Fruit fly (Drosophila melanogaster): ENCODE data around the gene ras.

ras gene

DNA sequence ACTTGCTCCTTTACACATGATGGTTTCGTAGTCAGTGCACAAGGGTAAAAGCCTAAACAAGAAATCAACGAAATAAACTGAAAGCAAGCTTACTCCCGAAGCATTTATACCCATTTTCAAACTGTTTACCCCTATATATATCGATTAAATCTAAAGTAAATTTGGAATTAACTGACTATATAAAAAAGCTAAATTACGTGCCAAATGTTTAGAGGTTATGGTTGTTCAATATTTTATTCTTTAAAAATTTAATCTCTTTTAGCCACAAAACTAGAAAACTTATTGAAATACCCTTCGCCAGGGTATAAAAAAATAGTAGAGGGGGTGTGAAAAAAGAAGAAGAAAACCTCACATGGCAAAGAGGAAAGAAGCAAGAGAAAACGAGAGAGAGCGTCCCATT, 12.5 kb upstream of the ras start (continued):
- TF ChIP-seq tio (GFP tag; optimal IDR thresholded peaks at IDR 0.05) (peak; percentile 32), Sox100B (GFP tag; optimal IDR thresholded peaks at IDR 0.05) (peak; percentile 64), lilli (GFP tag; optimal IDR thresholded peaks at IDR 0.05) (peak; percentile 59), CG4820 (GFP tag; optimal IDR thresholded peaks at IDR 0.05) (peak; percentile 30), nau (GFP tag; optimal IDR thresholded peaks at IDR 0.05) (peak; percentile 33), HmgZ (tag; optimal IDR thresholded peaks at IDR 0.05) (peak; percentile 26), dimm (GFP tag; IDR thresholded peaks at IDR 0.05) (no peak), sens (GFP tag) (peak; percentile 92), crp (GFP tag; optimal IDR thresholded peaks at IDR 0.05) (no peak), zfh2 (GFP tag; optimal IDR thresholded peaks at IDR 0.05) (no peak), az2 (GFP tag; optimal IDR thresholded peaks at IDR 0.05) (peak; percentile 29), E2f2 (GFP tag; IDR thresholded peaks at IDR 0.05) (peak; percentile 23; the same call in 1 of the 2 replicates), al (GFP tag; IDR thresholded peaks at IDR 0.05) (peak; percentile 22; the same call in 1 of the 2 replicates), CG14710 (tag; optimal IDR thresholded peaks at IDR 0.05) (peak; percentile 59), CG4282 (GFP tag; optimal IDR thresholded peaks at IDR 0.05) (no peak), CG1832 (GFP tag; optimal IDR thresholded peaks at IDR 0.05) (no peak), CG9437 (GFP tag; optimal IDR thresholded peaks at IDR 0.05) (peak; percentile 23), CG15269 (tag; optimal IDR thresholded peaks at IDR 0.05) (peak; percentile 67), CHES-1-like (GFP tag; optimal IDR thresholded peaks at IDR 0.05) (peak; percentile 30), Ada2b (GFP tag; IDR thresholded peaks at IDR 0.05) (peak; percentile 57), Antp (GFP tag; optimal IDR thresholded peaks at IDR 0.05) (peak; percentile 18), Hmx (GFP tag; optimal IDR thresholded peaks at IDR 0.05) (peak; percentile 21), ttk (GFP tag; IDR thresholded peaks at IDR 0.05) (peak; percentile 40; the same call in 1 of the 2 replicates), bigmax (GFP tag; optimal IDR thresholded peaks at IDR 0.05) (no peak), lab (GFP tag; optimal IDR thresholded peaks at IDR 0.05) (peak; percentile 62), danr (GFP tag; IDR thresholded peaks at IDR 0.05) (0 out of 2 replicates have a peak, but pooled peaks have one; percentile 11), CG8388 (GFP tag; optimal IDR thresholded peaks at IDR 0.05) (peak; percentile 64), CG18476 (GFP tag; optimal IDR thresholded peaks at IDR 0.05) (peak; percentile 22), CG10209 (GFP tag; optimal IDR thresholded peaks at IDR 0.05) (peak; percentile 56), Elba2 (GFP tag; optimal IDR thresholded peaks at IDR 0.05) (no peak), CG8359 (GFP tag; optimal IDR thresholded peaks at IDR 0.05; ENCODE audit: borderline replicate concordance) (peak; percentile 26), CG2889 (GFP tag; IDR thresholded peaks at IDR 0.05) (no peak), CG11504 (tag; optimal IDR thresholded peaks at IDR 0.05) (peak; percentile 74), grau (tag; optimal IDR thresholded peaks at IDR 0.05) (peak; percentile 72), fd96Cb (tag; optimal IDR thresholded peaks at IDR 0.05) (peak; percentile 62), CG4424 (GFP tag; optimal IDR thresholded peaks at IDR 0.05) (peak; percentile 55), Dad (GFP tag; optimal IDR thresholded peaks at IDR 0.05) (no peak), aop (GFP tag; IDR thresholded peaks at IDR 0.05) (no peak), tin (GFP tag; optimal IDR thresholded peaks at IDR 0.05) (peak; percentile 34), chm (GFP tag; IDR thresholded peaks at IDR 0.05) (peak; percentile 23; the same call in 1 of the 2 replicates), Lpt (GFP tag; optimal IDR thresholded peaks at IDR 0.05) (no peak), tgo (GFP tag; IDR thresholded peaks at IDR 0.05) (peak; percentile 44), CG11723 (GFP tag; optimal IDR thresholded peaks at IDR 0.05) (peak; percentile 21), chn (GFP tag; optimal IDR thresholded peaks at IDR 0.05) (no peak), bcd (GFP tag; optimal IDR thresholded peaks at IDR 0.05) (peak; percentile 39), rib (GFP tag; IDR thresholded peaks at IDR 0.05) (no peak), CG1233 (GFP tag; optimal IDR thresholded peaks at IDR 0.05) (peak; percentile 12), dmrt11E (tag; optimal IDR thresholded peaks at IDR 0.05) (peak; percentile 80), CG9876 (GFP tag; optimal IDR thresholded peaks at IDR 0.05) (no peak), exex (tag; optimal IDR thresholded peaks at IDR 0.05) (peak; percentile 11), CG12942 (GFP tag; optimal IDR thresholded peaks at IDR 0.05) (peak; percentile 9)

All from whole organism, embryonic.